Fruit fly (Drosophila melanogaster): ENCODE results near the gene CG11162.

Gene CG11162

dm6 chrX:13679565-13679964, 2.9 kb downstream of the CG11162 start (continued):
- no peak for TF ChIP-seq crp (GFP tag; optimal IDR thresholded peaks at IDR 0.05)
- no peak for TF ChIP-seq luna (GFP tag; optimal IDR thresholded peaks at IDR 0.05)
- TF ChIP-seq tll (GFP tag; optimal IDR thresholded peaks at IDR 0.05): no peak
- TF ChIP-seq ara (GFP tag; IDR thresholded peaks at IDR 0.05): no peak; the same call in 1 of the 2 replicates
- TF ChIP-seq pfk (GFP tag; optimal IDR thresholded peaks at IDR 0.05): no peak
- no peak for TF ChIP-seq CG30431 (GFP tag; optimal IDR thresholded peaks at IDR 0.05)
- no peak for TF ChIP-seq onecut (GFP tag; IDR thresholded peaks at IDR 0.05)
- TF ChIP-seq HLH3B (GFP tag; IDR thresholded peaks at IDR 0.05): 0 out of 2 replicates have a peak, but pooled peaks have one; percentile 20
- TF ChIP-seq Ravus (GFP tag; IDR thresholded peaks at IDR 0.05): no peak
- TF ChIP-seq HHEX (GFP tag; optimal IDR thresholded peaks at IDR 0.05): no peak
- TF ChIP-seq vvl (GFP tag; IDR thresholded peaks at IDR 0.05): no peak
- no peak for TF ChIP-seq Elba2 (GFP tag; optimal IDR thresholded peaks at IDR 0.05)
- TF ChIP-seq CG15696 (tag; optimal IDR thresholded peaks at IDR 0.05): peak; percentile 52
- TF ChIP-seq CG8765 (GFP tag; IDR thresholded peaks at IDR 0.05): no peak
- no peak for TF ChIP-seq CG2129 (GFP tag; IDR thresholded peaks at IDR 0.05; ENCODE audit: partially characterized antibody)
- TF ChIP-seq CG2889 (GFP tag; IDR thresholded peaks at IDR 0.05): no peak
- no peak for TF ChIP-seq CG5953 (GFP tag; IDR thresholded peaks at IDR 0.05)
- no peak for TF ChIP-seq Mrtf (GFP tag; IDR thresholded peaks at IDR 0.05)
- peak; percentile 58 for TF ChIP-seq CG11504 (tag; optimal IDR thresholded peaks at IDR 0.05)
- TF ChIP-seq CG6854 (GFP tag; optimal IDR thresholded peaks at IDR 0.05): no peak
- TF ChIP-seq CG11560 (tag; IDR thresholded peaks at IDR 0.05): no peak
- peak; percentile 33 for TF ChIP-seq CG10979 (tag; optimal IDR thresholded peaks at IDR 0.05)
- no peak for TF ChIP-seq knrl (GFP tag; IDR thresholded peaks at IDR 0.05; ENCODE audit: partially characterized antibody)
- no peak for TF ChIP-seq CG1233 (GFP tag; optimal IDR thresholded peaks at IDR 0.05)
- TF ChIP-seq Doc3 (GFP tag; IDR thresholded peaks at IDR 0.05; ENCODE audit: partially characterized antibody): no peak
- TF ChIP-seq dan (GFP tag; IDR thresholded peaks at IDR 0.05): no peak
- peak; percentile 26 for TF ChIP-seq gcm (GFP tag; optimal IDR thresholded peaks at IDR 0.05)
- TF ChIP-seq nerfin-2 (GFP tag; IDR thresholded peaks at IDR 0.05; ENCODE audit: partially characterized antibody): no peak
- peak; percentile 15 for TF ChIP-seq fd96Cb (tag; optimal IDR thresholded peaks at IDR 0.05)
- no peak for TF ChIP-seq bcd (GFP tag; optimal IDR thresholded peaks at IDR 0.05)
- TF ChIP-seq ash1 (GFP tag; optimal IDR thresholded peaks at IDR 0.05): no peak
- TF ChIP-seq CG7745 (tag; optimal IDR thresholded peaks at IDR 0.05): no peak
- no peak for TF ChIP-seq CG10366 (GFP tag; IDR thresholded peaks at IDR 0.05)
- no peak for TF ChIP-seq schlank (tag; optimal IDR thresholded peaks at IDR 0.05)
- TF ChIP-seq Hr39 (optimal IDR thresholded peaks at IDR 0.05): no peak
- peak; percentile 35 for TF ChIP-seq Ssrp (tag; optimal IDR thresholded peaks at IDR 0.05)
- TF ChIP-seq CG12744 (GFP tag; optimal IDR thresholded peaks at IDR 0.05): no peak
- TF ChIP-seq CG10274 (GFP tag; optimal IDR thresholded peaks at IDR 0.05): no peak
- peak; percentile 56 for TF ChIP-seq CG17359 (tag; optimal IDR thresholded peaks at IDR 0.05)
- TF ChIP-seq CG1832 (GFP tag; optimal IDR thresholded peaks at IDR 0.05): no peak
- no peak for TF ChIP-seq Lhr (GFP tag; optimal IDR thresholded peaks at IDR 0.05)
- TF ChIP-seq inv (GFP tag; IDR thresholded peaks at IDR 0.05; ENCODE audit: partially characterized antibody): no peak
- no peak for TF ChIP-seq CG18764 (GFP tag; optimal IDR thresholded peaks at IDR 0.05)
- no peak for TF ChIP-seq fd3F (GFP tag; optimal IDR thresholded peaks at IDR 0.05)
- peak; percentile 31 for TF ChIP-seq CG12391 (tag; optimal IDR thresholded peaks at IDR 0.05)
- no peak for TF ChIP-seq Lpt (GFP tag; optimal IDR thresholded peaks at IDR 0.05)
- TF ChIP-seq grn (GFP tag; optimal IDR thresholded peaks at IDR 0.05): no peak
- TF ChIP-seq ab (GFP tag; optimal IDR thresholded peaks at IDR 0.05): no peak
- no peak for TF ChIP-seq CG13287 (GFP tag; IDR thresholded peaks at IDR 0.05; ENCODE audit: partially characterized antibody)
- TF ChIP-seq lov (optimal IDR thresholded peaks at IDR 0.05): no peak
- no peak for TF ChIP-seq lov (GFP tag; IDR thresholded peaks at IDR 0.05)
